Worm (Caenorhabditis elegans) whole organism, L4 larva: ENCODE results near the gene rib-2.

Source experiments
- D1046.2 ChIP-seq: fragments of 200-800 bp; sonication (Bioruptor generic); IDR thresholded peaks from 2 replicates; pipeline ENCODE4 v1.3.6; 2022; ENCODE audit warnings: missing genetic modification characterization, missing compliant biosample characterization
- F10B5.3 ChIP-seq: sonication (generic microtip); optimal IDR thresholded peaks from 2 replicates; lab custom pipeline; 2016; ENCODE audit warnings: mild to moderate bottlenecking, missing genetic modification characterization, missing compliant biosample characterization
- F26F4.8 ChIP-seq: fragments of 200-800 bp; sonication (Bioruptor generic); conservative IDR thresholded peaks from 2 replicates; pipeline ENCODE4 v1.3.6; 2022; ENCODE audit warnings: missing genetic modification characterization, missing compliant biosample characterization
- F37D6.2 ChIP-seq: sonication (generic microtip); optimal IDR thresholded peaks from 2 replicates; lab custom pipeline; 2016; ENCODE audit warnings: mild to moderate bottlenecking, missing genetic modification characterization, missing compliant biosample characterization
- F49E8.2 ChIP-seq: sonication (generic microtip); optimal IDR thresholded peaks from 2 replicates; lab custom pipeline; 2016; ENCODE audit warnings: missing compliant biosample characterization, mild to moderate bottlenecking, missing genetic modification characterization, borderline replicate concordance
- Y105C5A.15 ChIP-seq: fragments of 200-800 bp; sonication (Bioruptor generic); IDR thresholded peaks from 2 replicates; pipeline ENCODE4 v1.3.6; 2022; ENCODE audit warnings: missing genetic modification characterization, missing compliant biosample characterization
- Y75B8A.6 ChIP-seq: fragments of 200-800 bp; sonication (Bioruptor generic); IDR thresholded peaks from 2 replicates; pipeline ENCODE4 v1.3.6; 2022; ENCODE audit warnings: missing genetic modification reagents, missing genetic modification characterization, missing compliant biosample characterization
- aly-2 ChIP-seq: sonication (generic microtip); optimal IDR thresholded peaks from 2 replicates; lab custom pipeline; 2018; ENCODE audit warnings: missing biosample characterization, missing genetic modification characterization
- arid-1 ChIP-seq: fragments of 200-800 bp; sonication (Bioruptor generic); conservative IDR thresholded peaks from 2 replicates; pipeline ENCODE4 v1.3.6; 2022; ENCODE audit warnings: missing genetic modification reagents, missing genetic modification characterization, missing compliant biosample characterization
- ceh-20 ChIP-seq: fragments of 200-800 bp; sonication (Bioruptor generic); IDR thresholded peaks from 2 replicates; pipeline ENCODE4 v1.3.6; 2022; ENCODE audit warnings: missing genetic modification reagents, missing genetic modification characterization, missing compliant biosample characterization
- cey-2 ChIP-seq: sonication (generic microtip); optimal IDR thresholded peaks from 3 replicates; lab custom pipeline; 2017; ENCODE audit warnings: missing genetic modification characterization, mild to moderate bottlenecking, missing compliant biosample characterization, antibody characterized with exemption, borderline replicate concordance; ENCODE audit not compliant: insufficient read depth
- daf-16 ChIP-seq, 3 experiments: sonication (generic microtip); optimal IDR thresholded peaks; 2 replicates each; lab custom pipeline; 2016 to 2017; ENCODE audit warnings: missing genetic modification characterization in 3 of 3, missing genetic modification reagents in 3 of 3, mild to moderate bottlenecking in 2 of 3, missing compliant biosample characterization in 2 of 3, missing biosample characterization in 1 of 3, moderate library complexity in 1 of 3
- daf-19 ChIP-seq: fragments of 200-800 bp; sonication (Bioruptor generic); conservative IDR thresholded peaks from 2 replicates; pipeline ENCODE4 v1.3.6; 2022; ENCODE audit warnings: missing genetic modification characterization, missing compliant biosample characterization
- daf-8 ChIP-seq: fragments of 200-800 bp; sonication (Bioruptor generic); IDR thresholded peaks from 2 replicates; pipeline ENCODE4 v1.3.6; 2022; ENCODE audit warnings: missing genetic modification characterization, missing compliant biosample characterization
- dmd-6 ChIP-seq: fragments of 200-800 bp; sonication (Bioruptor generic); IDR thresholded peaks from 2 replicates; pipeline ENCODE4 v1.3.6; 2022; ENCODE audit warnings: missing genetic modification reagents, missing genetic modification characterization, missing compliant biosample characterization
- dmd-8 ChIP-seq: fragments of 200-800 bp; sonication (Bioruptor generic); IDR thresholded peaks from 2 replicates; pipeline ENCODE4 v1.3.6; 2022; ENCODE audit warnings: missing genetic modification characterization, missing compliant biosample characterization
- dmd-9 ChIP-seq: fragments of 200-800 bp; sonication (Bioruptor generic); IDR thresholded peaks from 2 replicates; pipeline ENCODE4 v1.3.6; 2022; ENCODE audit warnings: missing genetic modification reagents, missing genetic modification characterization, missing compliant biosample characterization
- dpl-1 ChIP-seq: fragments of 150-350 bp; optimal IDR thresholded peaks from 2 replicates; lab custom pipeline; 2014; ENCODE audit warnings: missing biosample characterization, missing genetic modification reagents, missing genetic modification characterization
- egl-43 ChIP-seq: fragments of 200-800 bp; sonication (Bioruptor generic); IDR thresholded peaks from 2 replicates; pipeline ENCODE4 v1.3.6; 2022; ENCODE audit warnings: missing genetic modification reagents, missing genetic modification characterization, missing compliant biosample characterization
- fkh-10 ChIP-seq: fragments of 150-350 bp; optimal IDR thresholded peaks from 2 replicates; lab custom pipeline; 2014; ENCODE audit warnings: missing biosample characterization, missing genetic modification reagents, missing genetic modification characterization
- hlh-30 ChIP-seq: sonication (generic microtip); optimal IDR thresholded peaks from 2 replicates; lab custom pipeline; 2017; ENCODE audit warnings: antibody characterized with exemption, mild to moderate bottlenecking, missing genetic modification characterization, missing compliant biosample characterization; ENCODE audit not compliant: insufficient read depth
- lin-1 ChIP-seq: fragments of 200-800 bp; sonication (Bioruptor generic); IDR thresholded peaks from 2 replicates; pipeline ENCODE4 v1.3.6; 2022; ENCODE audit warnings: missing genetic modification reagents, missing genetic modification characterization, missing compliant biosample characterization
- lin-39 ChIP-seq: fragments of 150-350 bp; optimal IDR thresholded peaks from 2 replicates; lab custom pipeline; 2014; ENCODE audit warnings: missing biosample characterization, missing genetic modification reagents, missing genetic modification characterization
- lsy-2 ChIP-seq, 2 experiments: fragments of 150-350 bp in 1 of 2; sonication (generic microtip) in 1 of 2; optimal IDR thresholded peaks; 2 replicates each; lab custom pipeline; 2014 to 2017; ENCODE audit warnings: missing biosample characterization in 2 of 2, missing genetic modification characterization in 2 of 2
- mxl-2 ChIP-seq: fragments of 200-800 bp; sonication (Bioruptor generic); conservative IDR thresholded peaks from 2 replicates; pipeline ENCODE4 v1.3.6; 2022; ENCODE audit warnings: missing genetic modification reagents, missing genetic modification characterization, missing compliant biosample characterization
- mxl-3 ChIP-seq: fragments of 200-800 bp; sonication (Bioruptor generic); optimal IDR thresholded peaks from 2 replicates; lab custom pipeline; 2018; ENCODE audit warnings: mild to moderate bottlenecking, missing genetic modification characterization, missing compliant biosample characterization
- nhr-10 ChIP-seq: fragments of 150-350 bp; optimal IDR thresholded peaks from 2 replicates; lab custom pipeline; 2014; ENCODE audit warnings: missing biosample characterization, missing genetic modification characterization
- nhr-102 ChIP-seq: sonication (generic microtip); optimal IDR thresholded peaks from 2 replicates; lab custom pipeline; 2016; ENCODE audit warnings: mild to moderate bottlenecking, missing genetic modification characterization, moderate library complexity, missing compliant biosample characterization
- nhr-11 ChIP-seq: fragments of 150-350 bp; optimal IDR thresholded peaks from 2 replicates; lab custom pipeline; 2014; ENCODE audit warnings: missing biosample characterization, missing genetic modification characterization
- nhr-237 ChIP-seq: sonication (generic microtip); optimal IDR thresholded peaks from 2 replicates; lab custom pipeline; 2017; ENCODE audit warnings: missing biosample characterization, missing genetic modification characterization
- nhr-25 ChIP-seq: sonication (generic microtip); optimal IDR thresholded peaks from 2 replicates; lab custom pipeline; 2017; ENCODE audit warnings: missing genetic modification characterization, mild to moderate bottlenecking, missing compliant biosample characterization, antibody characterized with exemption, moderate library complexity, borderline replicate concordance; ENCODE audit not compliant: insufficient read depth
- nhr-28 ChIP-seq: fragments of 150-350 bp; optimal IDR thresholded peaks from 2 replicates; lab custom pipeline; 2014; ENCODE audit warnings: missing biosample characterization, missing genetic modification characterization
- nhr-41 ChIP-seq: fragments of 200-800 bp; sonication (Bioruptor generic); IDR thresholded peaks from 2 replicates; pipeline ENCODE4 v1.3.6; 2022; ENCODE audit warnings: missing genetic modification reagents, missing genetic modification characterization, missing compliant biosample characterization
- nhr-6 ChIP-seq: fragments of 150-350 bp; optimal IDR thresholded peaks from 2 replicates; lab custom pipeline; 2014; ENCODE audit warnings: missing biosample characterization, missing genetic modification characterization
- nhr-76 ChIP-seq: fragments of 150-350 bp; optimal IDR thresholded peaks from 2 replicates; lab custom pipeline; 2014; ENCODE audit warnings: missing biosample characterization, missing genetic modification characterization
- rbr-2 ChIP-seq: sonication (generic microtip); optimal IDR thresholded peaks from 2 replicates; lab custom pipeline; 2016; ENCODE audit warnings: missing genotype, missing genetic modification characterization, missing compliant biosample characterization
- skn-1 ChIP-seq: fragments of 150-350 bp; optimal IDR thresholded peaks from 2 replicates; lab custom pipeline; 2014; ENCODE audit warnings: missing biosample characterization, missing genetic modification characterization
- snpc-1.2 ChIP-seq: fragments of 200-800 bp; sonication (Bioruptor generic); IDR thresholded peaks from 2 replicates; pipeline ENCODE4 v1.3.6; 2022; ENCODE audit warnings: missing genetic modification reagents, missing genetic modification characterization, missing compliant biosample characterization
- tra-1 ChIP-seq: fragments of 200-800 bp; sonication (Bioruptor generic); IDR thresholded peaks from 2 replicates; pipeline ENCODE4 v1.3.6; 2022; ENCODE audit warnings: missing genetic modification reagents, missing genetic modification characterization, missing compliant biosample characterization
- unc-62 ChIP-seq, 3 experiments: fragments of 150-350 bp in 1 of 3; sonication (generic microtip); optimal IDR thresholded peaks in 2 of 3; peaks in 1 of 3; 1 replicate in 1 of 3; 2 replicates in 2 of 3; lab custom pipeline; 2014 to 2017; ENCODE audit warnings: missing biosample characterization in 3 of 3, missing genetic modification characterization in 3 of 3, missing genetic modification reagents in 3 of 3, missing genotype in 1 of 3
- zfp-2 ChIP-seq: sonication (generic microtip); optimal IDR thresholded peaks from 2 replicates; lab custom pipeline; 2016; ENCODE audit warnings: mild to moderate bottlenecking, missing genetic modification characterization, missing compliant biosample characterization
- ztf-7 ChIP-seq: fragments of 150-350 bp; optimal IDR thresholded peaks from 2 replicates; lab custom pipeline; 2014; ENCODE audit warnings: missing biosample characterization, missing genetic modification characterization

The rib-2 gene

ce11 chrIII:10742382-10742860, at the start of gene rib-2, which contains the start of gene tbb-1 (continued):
- TF ChIP-seq hlh-30 (peak; percentile 88), nhr-10 (tag; lab: Kevin White, UChicago) (peak; percentile 68), Y105C5A.15 (GFP tag; lab: Robert Waterston, UW) (no peak), dmd-8 (GFP tag; lab: Robert Waterston, UW) (no peak), cey-2 (tag; lab: Kevin White, UChicago) (no peak), unc-62 (GFP tag; optimal IDR thresholded peaks at IDR 0.05 in 1 of 2; lab: Kevin White, UChicago) (peak in 1 of 2 experiments; percentile 20), unc-62 (tag; optimal IDR thresholded peaks at IDR 0.05; lab: Kevin White, UChicago) (no peak), mxl-3 (GFP tag; lab: Kevin White, UChicago) (peak; percentile 90), F49E8.2 (tag; lab: Kevin White, UChicago) (peak; percentile 89), lsy-2 (tag; optimal IDR thresholded peaks at IDR 0.05; lab: Kevin White, UChicago) (peak in 1 of 2 experiments; percentile 87), rbr-2 (tag; lab: Kevin White, UChicago) (peak; percentile 58), nhr-11 (tag; lab: Kevin White, UChicago) (peak; percentile 16), F10B5.3 (tag; lab: Kevin White, UChicago) (no peak), tra-1 (GFP tag; lab: Robert Waterston, UW) (peak; percentile 85), F37D6.2 (tag; lab: Kevin White, UChicago) (no peak), nhr-237 (tag; lab: Kevin White, UChicago) (no peak), F26F4.8 (no peak), ceh-20 (0 out of 2 replicates have a peak, but pooled peaks have one; percentile 18), daf-19 (GFP tag; lab: Robert Waterston, UW) (no peak), snpc-1.2 (GFP tag; lab: Robert Waterston, UW) (0 out of 2 replicates have a peak, but pooled peaks have one; percentile 48), fkh-10 (GFP tag; lab: Kevin White, UChicago) (no peak), lin-1 (GFP tag; lab: Robert Waterston, UW) (peak; percentile 97), nhr-102 (tag; lab: Kevin White, UChicago) (peak; percentile 76), D1046.2 (GFP tag; lab: Robert Waterston, UW) (0 out of 2 replicates have a peak, but pooled peaks have one; percentile 45), arid-1 (GFP tag; lab: Robert Waterston, UW) (peak; percentile 77), nhr-41 (GFP tag; lab: Robert Waterston, UW) (peak; percentile 68; the same call in 1 of the 2 replicates), dmd-6 (peak; percentile 94), nhr-6 (tag; lab: Kevin White, UChicago) (peak; percentile 78), nhr-25 (tag; lab: Kevin White, UChicago) (peak; percentile 71), lin-39 (tag; lab: Kevin White, UChicago) (no peak), dmd-9 (GFP tag; lab: Robert Waterston, UW) (0 out of 2 replicates have a peak, but pooled peaks have one; percentile 32), mxl-2 (GFP tag; lab: Robert Waterston, UW) (no peak), zfp-2 (tag; lab: Kevin White, UChicago) (peak; percentile 13), nhr-76 (no peak), aly-2 (tag; lab: Kevin White, UChicago) (no peak), dpl-1 (GFP tag; lab: Kevin White, UChicago) (peak; percentile 91), daf-16 (GFP tag; optimal IDR thresholded peaks at IDR 0.05; lab: Kevin White, UChicago) (no peak), daf-16 (tag; optimal IDR thresholded peaks at IDR 0.05; lab: Kevin White, UChicago) (peak; percentile 77)
- TF ChIP-seq, all 104 proteins: peak for 51

- TF ChIP-seq daf-8 (no peak), egl-43 (GFP tag; lab: Robert Waterston, UW) (no peak), ztf-7 (tag; lab: Kevin White, UChicago) (no peak), nhr-28 (tag; lab: Kevin White, UChicago) (peak; percentile 38), F26F4.8 (no peak), skn-1 (no peak), Y75B8A.6 (GFP tag; lab: Robert Waterston, UW) (no peak)
Observed at ce11 chrIII:10694294-10694693, 48.3 kb upstream of the rib-2 start, which contains the start of the genes Y39A1A.18 and fmo-3. Gene Y39A1A.18 (minus strand): TSS chrIII:10694485. Gene fmo-3 (plus strand): TSS chrIII:10694681.
